Worm (Caenorhabditis elegans): ENCODE results near the gene C18B10.6.

DNA sequence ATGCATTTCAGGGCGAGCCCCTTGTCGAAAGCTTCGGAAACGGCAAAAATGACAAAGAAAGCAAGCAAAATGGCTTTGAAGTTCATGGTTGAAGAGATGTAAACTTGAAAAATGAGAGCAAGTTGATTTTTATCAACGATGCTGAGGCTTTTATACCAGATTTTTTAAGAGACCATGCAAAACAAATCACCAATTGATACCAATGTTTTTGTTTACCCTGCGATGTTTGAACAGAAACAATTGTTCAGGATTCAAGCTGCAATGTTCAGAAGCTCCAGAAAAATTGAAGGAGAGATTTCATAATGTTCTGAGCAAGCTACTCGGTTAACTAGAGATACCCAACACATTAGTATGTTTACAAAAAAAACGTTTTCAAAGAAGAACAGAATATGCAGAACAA lies 41.4 kb upstream of the C18B10.6 start, which contains the start of gene C54F6.15:
- TF ChIP-seq flt-1 (GFP tag; IDR thresholded peaks at IDR 0.05) (no peak), klf-2 (GFP tag; conservative IDR thresholded peaks at IDR 0.05) (no peak), ztf-23 (GFP tag; IDR thresholded peaks at IDR 0.05) (no peak), T22C8.4 (GFP tag; IDR thresholded peaks at IDR 0.05) (no peak), med-1 (GFP tag; optimal IDR thresholded peaks at IDR 0.05; ENCODE audit: insufficient read depth) (no peak), tab-1 (GFP tag; IDR thresholded peaks at IDR 0.05) (no peak), ref-1 (GFP tag; conservative IDR thresholded peaks at IDR 0.05) (no peak)

All from whole organism, midembryonic.